Fruit fly (Drosophila melanogaster) whole organism, pupa: ENCODE data around the gene ND-20L.

Experiments used
- CG32121 ChIP-seq: fragments of 200-800 bp; sonication (Bioruptor generic); IDR thresholded peaks from 2 replicates; pipeline ENCODE4 v1.3.6; 2022; ENCODE audit warnings: missing biosample characterization, missing genetic modification characterization
- CG9948 ChIP-seq: fragments of 200-800 bp; sonication (Bioruptor generic); optimal IDR thresholded peaks from 2 replicates; lab custom pipeline; 2018; ENCODE audit warnings: missing biosample characterization, mild to moderate bottlenecking, missing genetic modification characterization, moderate library complexity
- Pif1B ChIP-seq: fragments of 200-800 bp; sonication (Bioruptor generic); optimal IDR thresholded peaks from 3 replicates; lab custom pipeline; 2016; ENCODE audit warnings: missing biosample characterization, missing genetic modification characterization
- Snoo ChIP-seq: fragments of 200-800 bp; sonication (Bioruptor generic); optimal IDR thresholded peaks from 3 replicates; lab custom pipeline; 2017; ENCODE audit warnings: missing biosample characterization, mild to moderate bottlenecking, missing genetic modification characterization, inconsistent platforms

DNA sequence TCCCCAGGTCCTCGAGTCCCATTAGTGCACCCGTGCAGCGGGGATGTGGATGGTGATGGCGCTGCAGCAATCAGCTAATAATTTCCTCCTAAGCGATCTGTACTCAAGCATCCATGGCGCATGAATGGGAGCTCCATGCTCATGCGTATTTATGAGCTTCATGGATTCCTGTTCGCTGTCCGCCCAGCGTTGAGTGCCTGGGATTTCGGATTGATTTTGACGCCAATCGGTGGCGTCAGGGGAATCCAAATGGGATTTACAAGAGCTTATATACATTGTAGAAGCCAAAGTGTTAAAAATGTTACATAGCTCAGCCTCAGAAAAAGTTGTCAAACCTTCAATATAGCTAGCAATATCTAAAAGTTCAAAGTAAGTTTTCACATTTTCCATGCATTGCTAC is at the start of gene ND-20L:
- no peak for TF ChIP-seq Pif1B (GFP tag; lab: Kevin White, UChicago)
- no peak for TF ChIP-seq CG32121
- no peak for TF ChIP-seq Snoo (tag; lab: Kevin White, UChicago)
- TF ChIP-seq CG9948: no peak
